Worm (Caenorhabditis elegans) whole organism, L4 larva: ENCODE data around the gene nspc-20.

Experiments
- D1046.2 ChIP-seq: fragments of 200-800 bp; sonication (Bioruptor generic); IDR thresholded peaks from 2 replicates; pipeline ENCODE4 v1.3.6; 2022; ENCODE audit warnings: missing genetic modification characterization, missing compliant biosample characterization
- fos-1 ChIP-seq: fragments of 150-350 bp; optimal IDR thresholded peaks from 2 replicates; lab custom pipeline; 2014; ENCODE audit warnings: missing biosample characterization, missing genetic modification characterization
- lin-39 ChIP-seq: fragments of 150-350 bp; optimal IDR thresholded peaks from 2 replicates; lab custom pipeline; 2014; ENCODE audit warnings: missing biosample characterization, missing genetic modification reagents, missing genetic modification characterization
- mdl-1 ChIP-seq, 2 experiments: fragments of 150-350 bp in 1 of 2; sonication (generic microtip) in 1 of 2; optimal IDR thresholded peaks; 2 replicates each; lab custom pipeline; 2014 to 2017; ENCODE audit warnings: missing biosample characterization in 2 of 2, missing genetic modification characterization in 2 of 2
- spr-3 ChIP-seq: fragments of 200-800 bp; sonication (Bioruptor generic); optimal IDR thresholded peaks from 2 replicates; lab custom pipeline; 2018; ENCODE audit warnings: mild to moderate bottlenecking, missing genetic modification characterization, missing compliant biosample characterization
- unc-130 ChIP-seq: sonication (generic microtip); optimal IDR thresholded peaks from 2 replicates; lab custom pipeline; 2016; ENCODE audit warnings: missing genetic modification reagents, missing genetic modification characterization, missing compliant biosample characterization
- unc-62 ChIP-seq, 3 experiments: fragments of 150-350 bp in 1 of 3; sonication (generic microtip); optimal IDR thresholded peaks in 2 of 3; peaks in 1 of 3; 1 replicate in 1 of 3; 2 replicates in 2 of 3; lab custom pipeline; 2014 to 2017; ENCODE audit warnings: missing biosample characterization in 3 of 3, missing genetic modification characterization in 3 of 3, missing genetic modification reagents in 3 of 3, missing genotype in 1 of 3

ce11 chrX:14543224-14543623, 13.2 kb upstream of the nspc-20 start, which contains the start of gene T24C2.3:
- no peak for TF ChIP-seq spr-3
- no peak for TF ChIP-seq mdl-1 (tag; optimal IDR thresholded peaks at IDR 0.05; lab: Kevin White, UChicago)
- no peak for TF ChIP-seq fos-1 (tag; lab: Kevin White, UChicago)
- TF ChIP-seq unc-62 (GFP tag; optimal IDR thresholded peaks at IDR 0.05 in 1 of 2; lab: Kevin White, UChicago) = no peak
- no peak for TF ChIP-seq unc-62 (tag; optimal IDR thresholded peaks at IDR 0.05; lab: Kevin White, UChicago)
- TF ChIP-seq lin-39 (tag; lab: Kevin White, UChicago) = no peak
- TF ChIP-seq D1046.2 (GFP tag; lab: Robert Waterston, UW) = no peak
- TF ChIP-seq unc-130 (GFP tag; lab: Kevin White, UChicago) = no peak
